Fruit fly (Drosophila melanogaster): ENCODE results near the gene Alp12.

Alp12 gene

dm6 chr2L:19430343-19430742 is 6.5 kb downstream of the Alp12 start, which contains the start of gene RtcB (continued):
- TF ChIP-seq CG10462 (GFP tag; optimal IDR thresholded peaks at IDR 0.05) (no peak), zfh2 (GFP tag; optimal IDR thresholded peaks at IDR 0.05) (no peak), CG9797 (GFP tag; optimal IDR thresholded peaks at IDR 0.05) (peak; percentile 59), CG12071 (GFP tag; optimal IDR thresholded peaks at IDR 0.05) (no peak), Meics (GFP tag; optimal IDR thresholded peaks at IDR 0.05) (no peak), CG11085 (GFP tag; IDR thresholded peaks at IDR 0.05) (no peak), mirr (GFP tag; optimal IDR thresholded peaks at IDR 0.05) (no peak), CG15479 (GFP tag; optimal IDR thresholded peaks at IDR 0.05) (no peak), Eip74EF (GFP tag; optimal IDR thresholded peaks at IDR 0.05) (no peak), slou (GFP tag; optimal IDR thresholded peaks at IDR 0.05) (no peak), CG3281 (GFP tag; optimal IDR thresholded peaks at IDR 0.05) (no peak), Side (GFP tag; optimal IDR thresholded peaks at IDR 0.05) (no peak), crp (GFP tag; optimal IDR thresholded peaks at IDR 0.05) (peak in 1 of 2 experiments; percentile 66), bbx (GFP tag; IDR thresholded peaks at IDR 0.05; ENCODE audit: partially characterized antibody) (peak; percentile 95), sens (GFP tag) (peak; percentile 38), Sox100B (GFP tag; optimal IDR thresholded peaks at IDR 0.05) (no peak), E2f2 (GFP tag; IDR thresholded peaks at IDR 0.05) (peak; percentile 74), Trl (optimal IDR thresholded peaks at IDR 0.05) (no peak), Trl (GFP tag; optimal IDR thresholded peaks at IDR 0.05) (no peak), trh (GFP tag; optimal IDR thresholded peaks at IDR 0.05) (no peak), CG15601 (tag; optimal IDR thresholded peaks at IDR 0.05) (no peak), CG11093 (GFP tag; IDR thresholded peaks at IDR 0.05) (no peak), CG4404 (GFP tag; IDR thresholded peaks at IDR 0.05) (no peak), sr (GFP tag; IDR thresholded peaks at IDR 0.05) (no peak), CG43689 (GFP tag; IDR thresholded peaks at IDR 0.05) (no peak), row (GFP tag; IDR thresholded peaks at IDR 0.05) (peak; percentile 62), bsh (GFP tag; optimal IDR thresholded peaks at IDR 0.05) (no peak), Ssrp (tag; optimal IDR thresholded peaks at IDR 0.05) (no peak), HLH54F (GFP tag; optimal IDR thresholded peaks at IDR 0.05) (no peak), Awh (GFP tag; IDR thresholded peaks at IDR 0.05) (no peak), ase (GFP tag; IDR thresholded peaks at IDR 0.05) (no peak), Xbp1 (GFP tag; optimal IDR thresholded peaks at IDR 0.05) (no peak), CG33557 (GFP tag; optimal IDR thresholded peaks at IDR 0.05) (no peak), oc (tag; optimal IDR thresholded peaks at IDR 0.05) (no peak), CG6683 (GFP tag; optimal IDR thresholded peaks at IDR 0.05) (no peak), HLHmδ (GFP tag; optimal IDR thresholded peaks at IDR 0.05) (no peak), Hr51 (GFP tag; optimal IDR thresholded peaks at IDR 0.05) (no peak), Myb (GFP tag; optimal IDR thresholded peaks at IDR 0.05) (peak; percentile 99), Nf-YA (GFP tag; IDR thresholded peaks at IDR 0.05) (no peak), danr (GFP tag; IDR thresholded peaks at IDR 0.05) (no peak), CG7963 (GFP tag; IDR thresholded peaks at IDR 0.05; ENCODE audit: partially characterized antibody) (peak; percentile 94), CG2199 (GFP tag; IDR thresholded peaks at IDR 0.05) (no peak), fd102C (GFP tag; optimal IDR thresholded peaks at IDR 0.05) (no peak), CG12769 (tag; optimal IDR thresholded peaks at IDR 0.05) (peak; percentile 21), CG10321 (GFP tag; IDR thresholded peaks at IDR 0.05) (no peak), trem (tag; optimal IDR thresholded peaks at IDR 0.05) (peak; percentile 60), tap (tag; optimal IDR thresholded peaks at IDR 0.05) (no peak), ERR (GFP tag; optimal IDR thresholded peaks at IDR 0.05) (no peak), Oaz (GFP tag; IDR thresholded peaks at IDR 0.05) (no peak), wdn (GFP tag; IDR thresholded peaks at IDR 0.05) (no peak), MTF-1 (GFP tag; optimal IDR thresholded peaks at IDR 0.05; ENCODE audit: borderline replicate concordance) (no peak), tgo (GFP tag; IDR thresholded peaks at IDR 0.05) (peak; percentile 15; the same call in 1 of the 3 replicates)

Data from whole organism, embryonic.